Fruit fly (Drosophila melanogaster) whole organism, embryonic: ENCODE data around the gene CG6689.

Experiments used
- BEAF-32 ChIP-seq: fragments of 200-800 bp; sonication (Bioruptor generic); optimal IDR thresholded peaks from 3 replicates; lab custom pipeline; 2017; ENCODE audit warnings: missing biosample characterization, missing genetic modification characterization, mild to moderate bottlenecking, moderate library complexity, missing genetic modification reagents
- CG11247 ChIP-seq: fragments of 200-800 bp; sonication (Bioruptor generic); IDR thresholded peaks from 2 replicates; pipeline ENCODE4 v1.3.6; 2022; ENCODE audit warnings: missing biosample characterization, missing genetic modification characterization
- CG12155 ChIP-seq: fragments of 200-800 bp; sonication (Bioruptor generic); optimal IDR thresholded peaks from 3 replicates; lab custom pipeline; 2016; ENCODE audit warnings: missing biosample characterization, missing genetic modification characterization
- CG13424 ChIP-seq: fragments of 200-800 bp; sonication (Bioruptor generic); optimal IDR thresholded peaks from 2 replicates; lab custom pipeline; 2019; ENCODE audit warnings: missing biosample characterization, mild to moderate bottlenecking, missing genetic modification characterization, moderate library complexity
- CG14860 ChIP-seq: fragments of 200-800 bp; sonication (Bioruptor generic); IDR thresholded peaks from 3 replicates; pipeline ENCODE4 v1.3.6; 2022; ENCODE audit warnings: missing biosample characterization, missing genetic modification characterization; ENCODE audit not compliant: partially characterized antibody
- CG15269 ChIP-seq: fragments of 200-800 bp; sonication (Bioruptor generic); optimal IDR thresholded peaks from 2 replicates; lab custom pipeline; 2018; ENCODE audit warnings: missing biosample characterization, mild to moderate bottlenecking, missing genetic modification characterization, moderate library complexity
- CG1603 ChIP-seq: fragments of 200-800 bp; sonication (Bioruptor generic); optimal IDR thresholded peaks from 2 replicates; lab custom pipeline; 2019; ENCODE audit warnings: missing biosample characterization, mild to moderate bottlenecking, missing genetic modification characterization, moderate library complexity
- CG16813 ChIP-seq: fragments of 200-800 bp; sonication (Bioruptor generic); IDR thresholded peaks from 3 replicates; pipeline ENCODE4 v1.3.6; 2022; ENCODE audit warnings: missing biosample characterization, missing genetic modification characterization; ENCODE audit not compliant: partially characterized antibody
- CG16863 ChIP-seq: fragments of 200-800 bp; sonication (Bioruptor generic); optimal IDR thresholded peaks from 3 replicates; lab custom pipeline; 2016; ENCODE audit warnings: missing biosample characterization, missing genetic modification characterization
- CG17829 ChIP-seq: fragments of 200-800 bp; optimal IDR thresholded peaks from 2 replicates; lab custom pipeline; 2019; ENCODE audit warnings: missing biosample characterization, mild to moderate bottlenecking, missing genetic modification characterization, moderate library complexity
- CG2116 ChIP-seq: fragments of 200-800 bp; sonication (Bioruptor generic); optimal IDR thresholded peaks from 3 replicates; lab custom pipeline; 2018; ENCODE audit warnings: missing biosample characterization, mild to moderate bottlenecking, missing genetic modification characterization
- CG2712 ChIP-seq: fragments of 200-800 bp; optimal IDR thresholded peaks from 3 replicates; lab custom pipeline; 2019; ENCODE audit warnings: missing biosample characterization, mild to moderate bottlenecking, missing genetic modification characterization, moderate library complexity
- CG33557 ChIP-seq: fragments of 200-800 bp; sonication (Bioruptor generic); optimal IDR thresholded peaks from 2 replicates; lab custom pipeline; 2019; ENCODE audit warnings: missing biosample characterization, mild to moderate bottlenecking, missing genetic modification characterization, moderate library complexity
- CG34224 ChIP-seq: fragments of 200-800 bp; sonication (Bioruptor generic); IDR thresholded peaks from 3 replicates; pipeline ENCODE4 v1.3.6; 2022; ENCODE audit warnings: missing biosample characterization, missing genetic modification characterization; ENCODE audit not compliant: partially characterized antibody
- CG4424 ChIP-seq: fragments of 200-800 bp; sonication (Bioruptor generic); optimal IDR thresholded peaks from 3 replicates; lab custom pipeline; 2016; ENCODE audit warnings: missing biosample characterization, missing genetic modification characterization
- CG4730 ChIP-seq: fragments of 200-800 bp; sonication (Bioruptor generic); IDR thresholded peaks from 2 replicates; pipeline ENCODE4 v1.3.6; 2022; ENCODE audit warnings: missing biosample characterization, missing genetic modification characterization
- CG5180 ChIP-seq: fragments of 200-800 bp; sonication (Bioruptor generic); optimal IDR thresholded peaks from 3 replicates; lab custom pipeline; 2017; ENCODE audit warnings: missing biosample characterization, missing genetic modification characterization, mild to moderate bottlenecking, moderate library complexity, missing genetic modification reagents
- CG6765 ChIP-seq: fragments of 200-800 bp; sonication (Bioruptor generic); optimal IDR thresholded peaks from 3 replicates; lab custom pipeline; 2017; ENCODE audit warnings: missing biosample characterization, mild to moderate bottlenecking, missing genetic modification characterization
- CG9437 ChIP-seq: fragments of 200-800 bp; sonication (Bioruptor generic); optimal IDR thresholded peaks from 2 replicates; lab custom pipeline; 2018; ENCODE audit warnings: missing biosample characterization, mild to moderate bottlenecking, missing genetic modification characterization
- Dad ChIP-seq: fragments of 200-800 bp; sonication (Bioruptor generic); optimal IDR thresholded peaks from 3 replicates; lab custom pipeline; 2016; ENCODE audit warnings: missing biosample characterization, missing genetic modification characterization
- Doc2 ChIP-seq: fragments of 200-800 bp; sonication (Bioruptor generic); IDR thresholded peaks from 2 replicates; pipeline ENCODE4 v1.3.6; 2022; ENCODE audit warnings: missing biosample characterization, missing genetic modification characterization
- HLH54F ChIP-seq: fragments of 200-800 bp; sonication (Bioruptor generic); optimal IDR thresholded peaks from 3 replicates; lab custom pipeline; 2016; ENCODE audit warnings: missing biosample characterization, missing genetic modification characterization
- Lpt ChIP-seq: fragments of >200 bp; optimal IDR thresholded peaks from 2 replicates; lab custom pipeline; 2018; ENCODE audit warnings: missing biosample characterization, missing genetic modification characterization
- MBD-R2 ChIP-seq: fragments of 200-800 bp; sonication (Bioruptor generic); IDR thresholded peaks from 2 replicates; pipeline ENCODE4 v1.3.6; 2022; ENCODE audit warnings: missing biosample characterization, missing genetic modification characterization
- MTF-1 ChIP-seq: fragments of 200-800 bp; sonication (Bioruptor generic); optimal IDR thresholded peaks from 2 replicates; lab custom pipeline; 2018; ENCODE audit warnings: missing biosample characterization, mild to moderate bottlenecking, missing genetic modification characterization, borderline replicate concordance
- Mes4 ChIP-seq: fragments of 200-800 bp; sonication (Bioruptor generic); optimal IDR thresholded peaks from 2 replicates; lab custom pipeline; 2016; ENCODE audit warnings: missing biosample characterization, missing genetic modification characterization
- NFAT ChIP-seq: fragments of 200-800 bp; sonication (Bioruptor generic); IDR thresholded peaks from 2 replicates; pipeline ENCODE4 v1.3.6; 2022; ENCODE audit warnings: missing biosample characterization, missing genetic modification characterization
- Sox102F ChIP-seq: fragments of 200-800 bp; sonication (Bioruptor generic); optimal IDR thresholded peaks from 2 replicates; lab custom pipeline; 2018; ENCODE audit warnings: missing biosample characterization, mild to moderate bottlenecking, missing genetic modification characterization, moderate library complexity
- Sry-β ChIP-seq: fragments of 200-800 bp; sonication (Bioruptor generic); optimal IDR thresholded peaks from 2 replicates; lab custom pipeline; 2018; ENCODE audit warnings: missing biosample characterization, mild to moderate bottlenecking, missing genetic modification characterization, moderate library complexity
- Stat92E ChIP-seq, 3 experiments: fragments of >200 bp in 2 of 3; fragments of 200-800 bp in 1 of 3; sonication (Bioruptor generic) in 1 of 3; optimal IDR thresholded peaks; 2 replicates each; lab custom pipeline; 2017 to 2019; ENCODE audit warnings: missing biosample characterization in 3 of 3, missing genetic modification characterization in 3 of 3, mild to moderate bottlenecking in 1 of 3, moderate library complexity in 1 of 3
- amos ChIP-seq: fragments of 200-800 bp; sonication (Bioruptor generic); IDR thresholded peaks from 2 replicates; pipeline ENCODE4 v1.3.6; 2022; ENCODE audit warnings: missing biosample characterization, missing genetic modification characterization; ENCODE audit not compliant: partially characterized antibody
- cad ChIP-seq: fragments of >200 bp; optimal IDR thresholded peaks from 2 replicates; lab custom pipeline; 2017; ENCODE audit warnings: missing biosample characterization, missing genetic modification characterization
- crol ChIP-seq: fragments of 200-800 bp; sonication (Bioruptor generic); IDR thresholded peaks from 2 replicates; pipeline ENCODE4 v1.3.6; 2022; ENCODE audit warnings: missing biosample characterization, missing genetic modification characterization
- dm ChIP-seq: fragments of 200-800 bp; sonication (Bioruptor generic); optimal IDR thresholded peaks from 3 replicates; lab custom pipeline; 2016; ENCODE audit warnings: missing biosample characterization, missing genetic modification characterization
- dpn ChIP-seq, 2 experiments: fragments of 200-800 bp; sonication (Bioruptor generic); optimal IDR thresholded peaks; 3 replicates each; lab custom pipeline; 2016; ENCODE audit warnings: missing biosample characterization in 2 of 2, missing genetic modification characterization in 2 of 2
- ems ChIP-seq: fragments of 200-800 bp; sonication (Bioruptor generic); optimal IDR thresholded peaks from 3 replicates; lab custom pipeline; 2016; ENCODE audit warnings: missing biosample characterization, missing genetic modification characterization
- gce ChIP-seq: fragments of 200-800 bp; sonication (Bioruptor generic); IDR thresholded peaks from 3 replicates; pipeline ENCODE4 v1.3.6; 2022; ENCODE audit warnings: missing biosample characterization, missing genetic modification characterization
- lab ChIP-seq: fragments of 200-800 bp; sonication (Bioruptor generic); optimal IDR thresholded peaks from 3 replicates; lab custom pipeline; 2017; ENCODE audit warnings: missing biosample characterization, missing genetic modification characterization, mild to moderate bottlenecking, moderate library complexity, missing genetic modification reagents
- mam ChIP-seq: fragments of 200-800 bp; sonication (Bioruptor generic); optimal IDR thresholded peaks from 3 replicates; lab custom pipeline; 2016; ENCODE audit warnings: missing biosample characterization, missing genetic modification characterization
- mld ChIP-seq: fragments of 200-800 bp; sonication (Bioruptor generic); IDR thresholded peaks from 3 replicates; pipeline ENCODE4 v1.3.6; 2022; ENCODE audit warnings: missing biosample characterization, missing genetic modification characterization; ENCODE audit not compliant: partially characterized antibody
- nom ChIP-seq: fragments of 200-800 bp; sonication (Bioruptor generic); optimal IDR thresholded peaks from 2 replicates; lab custom pipeline; 2017; ENCODE audit warnings: missing biosample characterization, missing genetic modification characterization, mild to moderate bottlenecking, moderate library complexity, missing genetic modification reagents
- pan ChIP-seq, 4 experiments: fragments of >200 bp in 3 of 4; fragments of 200-800 bp in 1 of 4; sonication (Bioruptor generic) in 1 of 4; optimal IDR thresholded peaks in 3 of 4; IDR thresholded peaks in 1 of 4; 2 replicates each; pipeline versions ENCODE4 v1.3.6 to Lab custom; 2017 to 2022; ENCODE audit warnings: missing biosample characterization in 2 of 4, missing genetic modification characterization in 2 of 4, mixed read lengths in 1 of 4
- peb ChIP-seq: fragments of 200-800 bp; sonication (Bioruptor generic); IDR thresholded peaks from 2 replicates; pipeline ENCODE4 v1.3.6; 2022; ENCODE audit warnings: missing biosample characterization, missing genetic modification characterization
- ranshi ChIP-seq: fragments of 200-800 bp; sonication (Bioruptor generic); IDR thresholded peaks from 2 replicates; pipeline ENCODE4 v1.3.6; 2022; ENCODE audit warnings: missing biosample characterization, missing genetic modification characterization
- ro ChIP-seq: fragments of 200-800 bp; sonication (Bioruptor generic); IDR thresholded peaks from 2 replicates; pipeline ENCODE4 v1.3.6; 2022; ENCODE audit warnings: missing biosample characterization, missing genetic modification characterization
- sna ChIP-seq: fragments of 200-800 bp; sonication (Bioruptor generic); IDR thresholded peaks from 2 replicates; pipeline ENCODE4 v1.3.6; 2022; ENCODE audit warnings: missing biosample characterization, missing genetic modification characterization; ENCODE audit not compliant: partially characterized antibody
- sug ChIP-seq: fragments of 200-800 bp; optimal IDR thresholded peaks from 2 replicates; lab custom pipeline; 2019; ENCODE audit warnings: missing biosample characterization, mild to moderate bottlenecking, missing genetic modification characterization, moderate library complexity
- yki ChIP-seq: fragments of >200 bp; optimal IDR thresholded peaks from 3 replicates; lab custom pipeline; 2018

Gene CG6689

dm6 chr3R:11243951-11244660, 24.2 kb upstream of the CG6689 start, which contains the start of the genes CG17734 and CG5214 (continued):
- peak; percentile 41 for TF ChIP-seq CG2116 (GFP tag; lab: Kevin White, UChicago)
- TF ChIP-seq CG9437 = no peak
- TF ChIP-seq CG13424 (tag; lab: Kevin White, UChicago) = peak; percentile 28
- peak; percentile 6 for TF ChIP-seq mam
- TF ChIP-seq Lpt (GFP tag; lab: Kevin White, UChicago) = no peak
- no peak for TF ChIP-seq gce (GFP tag; lab: Robert Waterston, UW)
- TF ChIP-seq NFAT (GFP tag; lab: Robert Waterston, UW) = no peak
- TF ChIP-seq Sry-β = no peak
- TF ChIP-seq CG16813 = no peak
- TF ChIP-seq CG2712 (tag; lab: Kevin White, UChicago) = peak; percentile 26
- no peak for TF ChIP-seq Doc2 (GFP tag; lab: Robert Waterston, UW)
- no peak for TF ChIP-seq CG12155 (GFP tag; lab: Kevin White, UChicago)
- TF ChIP-seq CG4730 (GFP tag; lab: Robert Waterston, UW) = no peak
- peak; percentile 69 for TF ChIP-seq CG34224
- peak; percentile 69; the same call in 2 of the 3 replicates for TF ChIP-seq CG14860
- peak; percentile 67; the same call in 1 of the 2 replicates for TF ChIP-seq amos
- TF ChIP-seq Stat92E (GFP tag; optimal IDR thresholded peaks at IDR 0.05; lab: Kevin White, UChicago) = no peak
- no peak for TF ChIP-seq yki (lab: Kevin White, UChicago)
- peak; percentile 17 for TF ChIP-seq Mes4 (GFP tag; lab: Kevin White, UChicago)
- TF ChIP-seq ranshi (GFP tag; lab: Robert Waterston, UW) = 0 out of 2 replicates have a peak, but pooled peaks have one; percentile 5
- peak; percentile 0 to 54 for TF ChIP-seq dpn (GFP tag; optimal IDR thresholded peaks at IDR 0.05; lab: Kevin White, UChicago)
- peak; percentile 27 for TF ChIP-seq CG4424 (GFP tag; lab: Kevin White, UChicago)
- no peak for TF ChIP-seq lab
- TF ChIP-seq peb (GFP tag; lab: Robert Waterston, UW) = no peak
- no peak for TF ChIP-seq MTF-1 (GFP tag; lab: Kevin White, UChicago)
- no peak for TF ChIP-seq ems
- TF ChIP-seq CG11247 (GFP tag; lab: Robert Waterston, UW) = no peak
- TF ChIP-seq nom (GFP tag; lab: Kevin White, UChicago) = no peak
- TF ChIP-seq MBD-R2 (GFP tag; lab: Robert Waterston, UW) = peak; percentile 40; the same call in 1 of the 2 replicates
- no peak for TF ChIP-seq CG16863 (GFP tag; lab: Kevin White, UChicago)
- TF ChIP-seq cad = no peak
- TF ChIP-seq CG33557 (GFP tag; lab: Kevin White, UChicago) = no peak
- peak; percentile 88 for TF ChIP-seq BEAF-32 (GFP tag; lab: Kevin White, UChicago)
- TF ChIP-seq dm (GFP tag; lab: Kevin White, UChicago) = peak; percentile 47
- TF ChIP-seq CG17829 (tag; lab: Kevin White, UChicago) = no peak
- no peak for TF ChIP-seq Dad
- TF ChIP-seq crol (GFP tag; lab: Robert Waterston, UW) = 0 out of 2 replicates have a peak, but pooled peaks have one; percentile 46
- peak; percentile 58 for TF ChIP-seq sug
- peak; percentile 75 for TF ChIP-seq sna
- no peak for TF ChIP-seq ro (GFP tag; lab: Robert Waterston, UW)
- no peak for TF ChIP-seq CG5180
- TF ChIP-seq HLH54F (GFP tag; lab: Kevin White, UChicago) = peak; percentile 51
- no peak for TF ChIP-seq mld
- TF ChIP-seq pan (optimal IDR thresholded peaks at IDR 0.05; lab: Kevin White, UChicago) = no peak
- no peak for TF ChIP-seq pan (GFP tag; optimal IDR thresholded peaks at IDR 0.05 in 1 of 2, IDR thresholded peaks at IDR 0.05 in 1 of 2)
- TF ChIP-seq CG6765 (GFP tag; lab: Kevin White, UChicago) = no peak
- no peak for TF ChIP-seq CG15269 (tag; lab: Kevin White, UChicago)
- no peak for TF ChIP-seq Sox102F (GFP tag; lab: Kevin White, UChicago)
- peak; percentile 36 for TF ChIP-seq CG1603 (tag; lab: Kevin White, UChicago)
